Fruit fly (Drosophila melanogaster): ENCODE results near the gene CG15312.
A peak's percentile ranks its signal among the peaks of the same experiment; 100 is the strongest.

CG15312 gene

dm6 chrX:10105701-10106307 lies 35.1 kb upstream of the CG15312 start (continued):
- no peak for TF ChIP-seq CG2875 (GFP tag; optimal IDR thresholded peaks at IDR 0.05)

DNA sequence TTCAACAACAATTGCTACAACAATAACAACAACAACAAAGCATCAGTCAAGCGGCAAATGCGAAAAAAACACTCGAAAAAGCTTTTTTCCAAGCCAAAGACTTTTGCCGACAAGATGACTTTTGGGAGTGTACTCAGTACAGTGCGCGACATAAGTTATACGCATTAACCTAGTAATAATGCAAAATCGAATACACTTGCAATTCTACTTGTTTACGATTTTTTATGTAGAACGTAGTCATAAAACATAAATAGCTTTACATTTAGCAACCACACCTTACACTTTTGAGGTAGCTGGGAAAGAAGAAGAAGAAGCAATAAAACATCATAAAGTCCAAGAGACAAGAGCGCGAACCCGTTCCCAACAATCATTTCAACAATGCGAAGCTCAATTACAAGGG lies 33.8 kb upstream of the CG15312 start:
- TF ChIP-seq Bdp1 (GFP tag; optimal IDR thresholded peaks at IDR 0.05) (no peak), CG18619 (GFP tag; optimal IDR thresholded peaks at IDR 0.05) (no peak), wek (GFP tag; optimal IDR thresholded peaks at IDR 0.05) (no peak), Oaz (GFP tag; IDR thresholded peaks at IDR 0.05) (no peak), shn (GFP tag; optimal IDR thresholded peaks at IDR 0.05) (no peak), CG9932 (GFP tag; IDR thresholded peaks at IDR 0.05) (no peak), Ptx1 (GFP tag; IDR thresholded peaks at IDR 0.05) (no peak), PHDP (tag; optimal IDR thresholded peaks at IDR 0.05) (no peak), sug (tag; optimal IDR thresholded peaks at IDR 0.05) (no peak), toy (GFP tag; IDR thresholded peaks at IDR 0.05) (no peak), unc-4 (GFP tag; IDR thresholded peaks at IDR 0.05; ENCODE audit: partially characterized antibody) (no peak), Rfx (GFP tag; IDR thresholded peaks at IDR 0.05) (peak; percentile 36; the same call in 1 of the 2 replicates), wdn (GFP tag; IDR thresholded peaks at IDR 0.05) (no peak), twi (tag; optimal IDR thresholded peaks at IDR 0.05) (no peak), CG30431 (GFP tag; optimal IDR thresholded peaks at IDR 0.05) (no peak), nom (GFP tag; optimal IDR thresholded peaks at IDR 0.05) (peak; percentile 3), CG10147 (GFP tag; optimal IDR thresholded peaks at IDR 0.05) (no peak), Asciz (GFP tag; optimal IDR thresholded peaks at IDR 0.05) (no peak), CG11398 (GFP tag; optimal IDR thresholded peaks at IDR 0.05) (no peak), CG12236 (GFP tag; optimal IDR thresholded peaks at IDR 0.05) (no peak), pnt (GFP tag; optimal IDR thresholded peaks at IDR 0.05) (no peak), scrt (GFP tag; optimal IDR thresholded peaks at IDR 0.05) (no peak), CG17612 (GFP tag; IDR thresholded peaks at IDR 0.05) (no peak), CG15696 (tag; optimal IDR thresholded peaks at IDR 0.05) (no peak), Mes4 (GFP tag; optimal IDR thresholded peaks at IDR 0.05) (no peak), NC2β (GFP tag; optimal IDR thresholded peaks at IDR 0.05) (no peak), jigr1 (GFP tag; IDR thresholded peaks at IDR 0.05) (peak; percentile 26; the same call in 1 of the 3 replicates), dmrt99B (tag; optimal IDR thresholded peaks at IDR 0.05) (peak; percentile 22), gem (tag; optimal IDR thresholded peaks at IDR 0.05) (peak; percentile 9), CG11695 (GFP tag; IDR thresholded peaks at IDR 0.05) (peak; percentile 77), MTF-1 (GFP tag; optimal IDR thresholded peaks at IDR 0.05; ENCODE audit: borderline replicate concordance) (no peak), CG13894 (tag; optimal IDR thresholded peaks at IDR 0.05) (no peak), yki (optimal IDR thresholded peaks at IDR 0.05) (no peak), ranshi (GFP tag; IDR thresholded peaks at IDR 0.05) (no peak), org-1 (GFP tag; optimal IDR thresholded peaks at IDR 0.05) (no peak), row (GFP tag; IDR thresholded peaks at IDR 0.05) (no peak), CG4730 (GFP tag; IDR thresholded peaks at IDR 0.05) (no peak), HLHmδ (GFP tag; optimal IDR thresholded peaks at IDR 0.05) (no peak), btn (GFP tag; optimal IDR thresholded peaks at IDR 0.05) (no peak), CG18262 (tag; optimal IDR thresholded peaks at IDR 0.05) (peak; percentile 12), ind (GFP tag; optimal IDR thresholded peaks at IDR 0.05) (peak; percentile 16), gsb (GFP tag; IDR thresholded peaks at IDR 0.05) (no peak), hbn (GFP tag; IDR thresholded peaks at IDR 0.05; ENCODE audit: partially characterized antibody) (no peak), Med (GFP tag) (peak; percentile 71), CG16863 (GFP tag; optimal IDR thresholded peaks at IDR 0.05) (no peak), grn (GFP tag; optimal IDR thresholded peaks at IDR 0.05) (no peak), ato (GFP tag; IDR thresholded peaks at IDR 0.05; ENCODE audit: partially characterized antibody) (no peak), Hmx (GFP tag; optimal IDR thresholded peaks at IDR 0.05) (no peak), CG16779 (GFP tag; IDR thresholded peaks at IDR 0.05) (no peak)
